Fruit fly (Drosophila melanogaster): Measurements from ENCODE around the gene CG45011.

DNA sequence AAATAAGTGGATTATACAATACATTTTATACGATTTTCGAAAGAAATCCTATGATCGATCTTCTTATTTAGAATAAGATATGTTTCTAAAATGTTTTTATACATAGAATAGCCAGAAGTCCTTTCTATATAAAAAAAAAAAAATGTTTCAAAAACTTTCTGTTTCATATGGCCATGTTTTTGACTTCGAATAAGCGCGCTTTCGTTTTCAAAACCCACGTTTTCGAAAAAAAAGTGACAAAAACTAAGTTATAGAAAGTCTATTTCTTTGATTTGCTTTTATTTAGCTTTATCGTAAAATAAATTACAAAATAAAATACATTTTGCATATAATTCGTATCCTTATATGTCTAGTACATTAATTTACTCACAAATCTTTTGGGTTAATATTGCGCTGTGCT is 24.1 kb upstream of the CG45011 start:
- TF ChIP-seq Myc (optimal IDR thresholded peaks at IDR 0.05) = no peak
- TF ChIP-seq ttk (optimal IDR thresholded peaks at IDR 0.05) = no peak
- TF ChIP-seq psq (optimal IDR thresholded peaks at IDR 0.05) = no peak

All from Kc167 (cell line).